Worm (Caenorhabditis elegans): ENCODE results near the gene acd-4.

acd-4 gene

DNA sequence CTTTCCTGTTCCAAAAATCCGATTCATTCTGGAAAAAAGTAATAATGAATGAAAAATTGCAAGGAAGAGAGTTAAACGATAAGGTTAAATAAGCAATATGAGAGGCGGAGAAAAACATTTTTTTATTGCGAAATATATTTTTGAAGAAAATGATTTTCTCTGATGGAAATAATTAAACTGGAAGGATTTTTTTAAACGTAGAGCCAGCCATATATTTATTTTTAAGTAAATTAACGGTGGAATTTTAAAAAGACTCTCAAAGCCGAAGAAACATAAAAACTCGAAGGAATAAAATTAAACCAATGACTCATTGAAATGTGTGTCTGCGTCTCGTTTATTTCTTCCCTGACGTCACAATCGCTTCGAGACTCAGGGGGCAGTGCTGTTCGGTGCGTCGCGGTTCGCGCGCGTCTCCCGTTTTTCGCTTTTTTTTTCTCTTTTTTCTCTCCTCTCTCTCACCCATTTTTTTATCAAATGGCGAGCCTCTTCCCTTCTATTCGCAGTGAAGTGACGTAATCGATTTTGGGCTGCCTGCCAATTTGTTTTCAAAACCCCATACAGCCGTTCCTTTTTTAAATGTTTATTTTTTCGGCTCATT, 31.8 kb upstream of the acd-4 start, which contains the start of gene vps-60 (continued):
- TF ChIP-seq F13H6.1 (tag; optimal IDR thresholded peaks at IDR 0.05) (peak; percentile 90), lin-11 (tag; optimal IDR thresholded peaks at IDR 0.05) (peak; percentile 91), lin-39 (tag; optimal IDR thresholded peaks at IDR 0.05) (no peak), nhr-10 (tag; optimal IDR thresholded peaks at IDR 0.05) (peak; percentile 20), sma-9 (GFP tag; optimal IDR thresholded peaks at IDR 0.05) (peak; percentile 94), sma-9 (tag; optimal IDR thresholded peaks at IDR 0.05) (no peak), nhr-25 (tag; optimal IDR thresholded peaks at IDR 0.05) (peak; percentile 84), dmd-4 (tag; optimal IDR thresholded peaks at IDR 0.05) (no peak), nhr-129 (tag; optimal IDR thresholded peaks at IDR 0.05) (peak; percentile 92), ceh-16 (tag; optimal IDR thresholded peaks at IDR 0.05) (peak; percentile 30), R02D3.7 (tag; optimal IDR thresholded peaks at IDR 0.05) (no peak), peb-1 (tag; optimal IDR thresholded peaks at IDR 0.05) (no peak), ztf-11 (tag; optimal IDR thresholded peaks at IDR 0.05) (no peak), unc-55 (GFP tag; optimal IDR thresholded peaks at IDR 0.05) (peak; percentile 99), nhr-23 (tag; optimal IDR thresholded peaks at IDR 0.05) (no peak), nhr-77 (tag; optimal IDR thresholded peaks at IDR 0.05) (no peak), blmp-1 (tag; optimal IDR thresholded peaks at IDR 0.05; ENCODE audit: insufficient read depth) (peak; percentile 91), ztf-4 (tag; optimal IDR thresholded peaks at IDR 0.05) (peak; percentile 90), skn-1 (tag; optimal IDR thresholded peaks at IDR 0.05) (peak; percentile 14), snpc-4 (tag; optimal IDR thresholded peaks at IDR 0.05) (peak; percentile 86)

DNA sequence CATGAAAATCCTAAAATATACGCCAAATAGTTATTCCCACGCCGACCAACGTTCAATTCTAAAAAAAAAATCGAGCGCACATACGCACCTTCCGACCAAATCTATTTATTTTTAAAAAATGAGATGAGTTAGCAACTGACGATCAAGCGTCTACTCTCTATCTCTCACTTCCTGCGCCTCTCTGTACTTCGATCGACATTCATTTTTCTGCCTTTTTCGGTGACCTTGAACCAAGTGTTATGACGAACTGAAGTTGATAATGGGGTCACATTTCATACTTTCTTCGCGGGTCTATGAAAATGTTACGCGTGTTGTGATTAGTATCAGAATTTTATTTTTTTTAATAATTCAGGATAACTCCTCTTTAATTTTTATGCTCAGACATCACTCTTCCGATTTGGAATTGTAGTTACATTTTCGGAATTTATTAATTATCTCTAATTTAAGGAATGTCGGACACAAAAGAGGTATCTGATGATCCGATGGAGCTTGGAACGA, 30.6 kb upstream of the acd-4 start, which contains the start of gene smk-1:
smk-1 (plus strand) TSS at position 448 of the 498 bp plus-strand sequence.
- TF ChIP-seq skn-1 (tag; optimal IDR thresholded peaks at IDR 0.05) (no peak), fos-1 (tag; optimal IDR thresholded peaks at IDR 0.05) (peak; percentile 50), blmp-1 (tag; optimal IDR thresholded peaks at IDR 0.05; ENCODE audit: insufficient read depth) (peak; percentile 22), C34F6.9 (tag; optimal IDR thresholded peaks at IDR 0.05) (peak; percentile 22), Y55F3AM.14 (GFP tag; optimal IDR thresholded peaks at IDR 0.05) (no peak), elt-3 (tag; optimal IDR thresholded peaks at IDR 0.05) (no peak), unc-55 (GFP tag; optimal IDR thresholded peaks at IDR 0.05) (no peak), egl-27 (tag; optimal IDR thresholded peaks at IDR 0.05) (no peak), lin-11 (tag; optimal IDR thresholded peaks at IDR 0.05) (no peak), sma-3 (GFP tag; optimal IDR thresholded peaks at IDR 0.05) (peak; percentile 39), nhr-21 (tag; optimal IDR thresholded peaks at IDR 0.05) (peak; percentile 49), mbf-1 (tag; optimal IDR thresholded peaks at IDR 0.05) (no peak), F13H6.1 (tag; optimal IDR thresholded peaks at IDR 0.05) (no peak), nhr-11 (tag; optimal IDR thresholded peaks at IDR 0.05) (no peak), mab-5 (tag; optimal IDR thresholded peaks at IDR 0.05) (no peak), sma-9 (GFP tag; optimal IDR thresholded peaks at IDR 0.05) (peak; percentile 67), sma-9 (tag; optimal IDR thresholded peaks at IDR 0.05) (no peak), nhr-25 (tag; optimal IDR thresholded peaks at IDR 0.05) (peak; percentile 82), crh-2 (tag; optimal IDR thresholded peaks at IDR 0.05) (peak; percentile 27), snpc-4 (tag; optimal IDR thresholded peaks at IDR 0.05) (no peak), gmeb-1 (tag; optimal IDR thresholded peaks at IDR 0.05) (peak; percentile 26), ztf-1 (GFP tag; conservative IDR thresholded peaks at IDR 0.05) (no peak), ceh-82 (tag; optimal IDR thresholded peaks at IDR 0.05) (no peak), unc-62 (GFP tag; optimal IDR thresholded peaks at IDR 0.05) (no peak), lsy-2 (tag; optimal IDR thresholded peaks at IDR 0.05) (no peak), lin-13 (GFP tag; optimal IDR thresholded peaks at IDR 0.05) (no peak), aly-2 (tag; optimal IDR thresholded peaks at IDR 0.05) (no peak), nhr-6 (tag; optimal IDR thresholded peaks at IDR 0.05) (no peak), ceh-16 (tag; optimal IDR thresholded peaks at IDR 0.05) (no peak), dmd-4 (tag; optimal IDR thresholded peaks at IDR 0.05) (no peak), ztf-4 (tag; optimal IDR thresholded peaks at IDR 0.05) (peak; percentile 41), nhr-129 (tag; optimal IDR thresholded peaks at IDR 0.05) (no peak), sem-4 (tag; optimal IDR thresholded peaks at IDR 0.05) (peak; percentile 17)

DNA sequence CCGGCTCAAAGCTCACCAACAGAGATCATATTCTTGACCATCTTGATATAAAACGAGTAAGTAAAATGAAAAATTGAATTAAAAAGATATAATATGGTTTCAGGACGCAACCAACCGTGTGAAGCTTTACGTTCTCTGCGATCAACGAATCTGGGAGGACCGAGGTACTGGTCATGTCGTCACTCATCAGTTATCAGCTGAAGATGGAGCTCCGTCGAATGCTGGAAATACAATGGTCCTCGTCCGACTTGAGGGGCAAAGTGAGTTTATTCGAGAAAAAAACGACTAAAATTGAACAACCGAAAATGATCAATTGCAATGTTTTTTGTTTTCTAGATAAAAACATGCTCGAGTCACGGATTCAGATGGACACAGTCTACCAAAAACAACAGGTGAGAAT, 29.5 kb upstream of the acd-4 start:
- TF ChIP-seq nhr-23 (tag; optimal IDR thresholded peaks at IDR 0.05) (no peak), mdl-1 (tag; optimal IDR thresholded peaks at IDR 0.05) (no peak), alr-1 (tag; optimal IDR thresholded peaks at IDR 0.05) (no peak), snpc-4 (tag; optimal IDR thresholded peaks at IDR 0.05) (no peak), sma-3 (GFP tag; optimal IDR thresholded peaks at IDR 0.05) (no peak), skn-1 (tag; optimal IDR thresholded peaks at IDR 0.05) (no peak), unc-62 (GFP tag; optimal IDR thresholded peaks at IDR 0.05) (no peak)
